Worm (Caenorhabditis elegans) whole organism, late embryonic: ENCODE data around the gene vps-53.

ENCODE experiments used
- C08G9.2 ChIP-seq: sonication (generic microtip); optimal IDR thresholded peaks from 2 replicates; lab custom pipeline; 2016; ENCODE audit warnings: mild to moderate bottlenecking, missing genetic modification characterization, moderate library complexity, missing compliant biosample characterization
- C38D4.7 ChIP-seq: fragments of 200-800 bp; sonication (Bioruptor generic); optimal IDR thresholded peaks from 2 replicates; lab custom pipeline; 2018; ENCODE audit warnings: mild to moderate bottlenecking, missing genetic modification characterization, moderate library complexity, missing compliant biosample characterization
- F13H6.1 ChIP-seq: sonication (generic microtip); optimal IDR thresholded peaks from 2 replicates; lab custom pipeline; 2016; ENCODE audit warnings: missing genetic modification characterization, missing compliant biosample characterization
- K02D7.2 ChIP-seq: sonication (generic microtip); optimal IDR thresholded peaks from 2 replicates; lab custom pipeline; 2017; ENCODE audit warnings: mild to moderate bottlenecking, missing genetic modification characterization, missing compliant biosample characterization
- ahr-1 ChIP-seq: sonication (generic microtip); optimal IDR thresholded peaks from 2 replicates; lab custom pipeline; 2016; ENCODE audit warnings: missing genetic modification characterization, missing compliant biosample characterization
- ama-1 ChIP-seq: fragments of 150-350 bp; optimal IDR thresholded peaks from 2 replicates; lab custom pipeline; 2014
- ceh-18 ChIP-seq: sonication (generic microtip); optimal IDR thresholded peaks from 2 replicates; lab custom pipeline; 2016; ENCODE audit warnings: missing genetic modification characterization, missing compliant biosample characterization
- ceh-2 ChIP-seq: sonication (generic microtip); optimal IDR thresholded peaks from 2 replicates; lab custom pipeline; 2016; ENCODE audit warnings: missing genotype, missing genetic modification characterization, missing compliant biosample characterization
- ceh-31 ChIP-seq: sonication (generic microtip); optimal IDR thresholded peaks from 2 replicates; lab custom pipeline; 2016; ENCODE audit warnings: missing genetic modification characterization, missing compliant biosample characterization
- ceh-34 ChIP-seq: sonication (generic microtip); optimal IDR thresholded peaks from 2 replicates; lab custom pipeline; 2016; ENCODE audit warnings: mild to moderate bottlenecking, missing genetic modification characterization, missing compliant biosample characterization
- ceh-45 ChIP-seq: fragments of 200-800 bp; sonication (Bioruptor generic); IDR thresholded peaks from 2 replicates; pipeline ENCODE4 v1.3.6; 2022; ENCODE audit warnings: missing genetic modification reagents, missing genetic modification characterization, missing compliant biosample characterization
- ceh-6 ChIP-seq: fragments of 200-800 bp; sonication (Bioruptor generic); optimal IDR thresholded peaks from 2 replicates; lab custom pipeline; 2018; ENCODE audit warnings: mild to moderate bottlenecking, missing genetic modification characterization, missing compliant biosample characterization
- ceh-9 ChIP-seq: sonication (generic microtip); optimal IDR thresholded peaks from 2 replicates; lab custom pipeline; 2016; ENCODE audit warnings: mild to moderate bottlenecking, missing genetic modification characterization, inconsistent platforms, missing compliant biosample characterization
- eyg-1 ChIP-seq: sonication (generic microtip); optimal IDR thresholded peaks from 2 replicates; lab custom pipeline; 2016; ENCODE audit warnings: missing genotype, missing genetic modification characterization, missing compliant biosample characterization
- fax-1 ChIP-seq: sonication (generic microtip); optimal IDR thresholded peaks from 2 replicates; lab custom pipeline; 2016; ENCODE audit warnings: missing genotype, missing genetic modification characterization, missing compliant biosample characterization
- gmeb-2 ChIP-seq: sonication (generic microtip); optimal IDR thresholded peaks from 2 replicates; lab custom pipeline; 2016; ENCODE audit warnings: missing genetic modification characterization, inconsistent platforms, missing compliant biosample characterization
- hlh-15 ChIP-seq: sonication (generic microtip); optimal IDR thresholded peaks from 2 replicates; lab custom pipeline; 2016; ENCODE audit warnings: missing genetic modification characterization, missing compliant biosample characterization
- hlh-30 ChIP-seq: sonication (generic microtip); optimal IDR thresholded peaks from 2 replicates; lab custom pipeline; 2017; ENCODE audit warnings: antibody characterized with exemption, missing genetic modification characterization, missing compliant biosample characterization; ENCODE audit not compliant: insufficient read depth
- hlh-6 ChIP-seq: sonication (generic microtip); optimal IDR thresholded peaks from 2 replicates; lab custom pipeline; 2016; ENCODE audit warnings: missing genotype, missing genetic modification characterization, missing compliant biosample characterization
- hlh-8 ChIP-seq: sonication (generic microtip); optimal IDR thresholded peaks from 2 replicates; lab custom pipeline; 2016; ENCODE audit warnings: missing genotype, missing genetic modification characterization, missing compliant biosample characterization
- lin-11 ChIP-seq: fragments of 200-800 bp; sonication (Bioruptor generic); optimal IDR thresholded peaks from 2 replicates; lab custom pipeline; 2018; ENCODE audit warnings: mild to moderate bottlenecking, missing genetic modification characterization, missing compliant biosample characterization
- mec-3 ChIP-seq: sonication (generic microtip); optimal IDR thresholded peaks from 2 replicates; lab custom pipeline; 2016; ENCODE audit warnings: borderline replicate concordance, missing genetic modification characterization, missing compliant biosample characterization
- pat-9 ChIP-seq: fragments of 200-800 bp; sonication (Bioruptor generic); optimal IDR thresholded peaks from 2 replicates; lab custom pipeline; 2018; ENCODE audit warnings: mild to moderate bottlenecking, missing genetic modification characterization, moderate library complexity, missing compliant biosample characterization
- pax-1 ChIP-seq: fragments of 150-350 bp; optimal IDR thresholded peaks from 2 replicates; lab custom pipeline; 2014; ENCODE audit warnings: missing biosample characterization, missing genetic modification characterization
- pha-2 ChIP-seq: sonication (generic microtip); optimal IDR thresholded peaks from 2 replicates; lab custom pipeline; 2017; ENCODE audit warnings: mild to moderate bottlenecking, missing genetic modification characterization, missing compliant biosample characterization
- pha-4 ChIP-seq: fragments of 150-350 bp; optimal IDR thresholded peaks from 2 replicates; lab custom pipeline; 2018; ENCODE audit warnings: missing biosample characterization, missing genetic modification reagents, missing genetic modification characterization
- pros-1 ChIP-seq: fragments of 150-350 bp; optimal IDR thresholded peaks from 2 replicates; lab custom pipeline; 2014; ENCODE audit warnings: missing biosample characterization, missing genetic modification reagents, missing genetic modification characterization
- syd-9 ChIP-seq: sonication (generic microtip); optimal IDR thresholded peaks from 2 replicates; lab custom pipeline; 2016; ENCODE audit warnings: mild to moderate bottlenecking, missing genetic modification characterization, moderate library complexity, missing compliant biosample characterization
- tbx-2 ChIP-seq: sonication (generic microtip); optimal IDR thresholded peaks from 2 replicates; lab custom pipeline; 2016; ENCODE audit warnings: missing genetic modification characterization, missing compliant biosample characterization
- unc-3 ChIP-seq, 2 experiments: fragments of 200-800 bp in 1 of 2; sonication (Bioruptor generic) in 1 of 2; sonication (generic microtip) in 1 of 2; conservative IDR thresholded peaks in 1 of 2; optimal IDR thresholded peaks in 1 of 2; 2 replicates each; pipeline versions ENCODE4 v1.3.6 to Lab custom; 2016 to 2022; ENCODE audit warnings: missing compliant biosample characterization in 2 of 2, missing genetic modification characterization in 2 of 2, missing genetic modification reagents in 1 of 2
- unc-42 ChIP-seq: sonication (generic microtip); optimal IDR thresholded peaks from 2 replicates; lab custom pipeline; 2016; ENCODE audit warnings: missing genotype, missing genetic modification characterization, missing compliant biosample characterization
- unc-55 ChIP-seq: sonication (generic microtip); optimal IDR thresholded peaks from 2 replicates; lab custom pipeline; 2017; ENCODE audit warnings: missing biosample characterization, missing genetic modification reagents, missing genetic modification characterization
- zip-5 ChIP-seq: sonication (generic microtip); optimal IDR thresholded peaks from 2 replicates; lab custom pipeline; 2016; ENCODE audit warnings: missing genetic modification characterization, missing compliant biosample characterization
- ztf-16 ChIP-seq: sonication (generic microtip); optimal IDR thresholded peaks from 2 replicates; lab custom pipeline; 2017; ENCODE audit warnings: missing genetic modification characterization, missing compliant biosample characterization

Gene vps-53

DNA sequence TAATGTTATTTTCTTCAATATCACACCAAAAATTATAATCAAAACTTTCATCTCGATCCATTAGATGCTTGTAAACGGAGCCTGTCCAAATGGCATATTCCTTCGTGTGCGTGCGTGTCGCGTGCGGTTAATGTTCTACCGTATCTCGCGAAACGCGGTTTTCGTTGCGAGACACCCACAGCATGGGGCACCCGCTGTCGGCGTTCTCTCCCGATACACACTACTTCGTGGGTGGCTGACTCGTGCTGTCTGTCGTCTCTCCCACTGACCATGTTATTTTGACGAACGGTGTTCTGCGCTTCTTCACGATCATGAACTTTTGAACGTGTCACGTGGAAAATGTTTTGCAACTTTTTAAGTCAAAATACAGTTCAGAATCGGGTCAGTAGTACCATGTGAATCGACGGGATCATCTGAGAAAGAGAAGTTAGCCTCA lies 8.2 kb upstream of the vps-53 start (continued):
- TF ChIP-seq gmeb-2 (tag; lab: Kevin White, UChicago) = peak; percentile 65
- peak; percentile 96 for TF ChIP-seq ama-1 (lab: Kevin White, UChicago)
- peak; percentile 92 for TF ChIP-seq pros-1 (tag; lab: Kevin White, UChicago)
- peak; percentile 31 for TF ChIP-seq lin-11 (tag; lab: Kevin White, UChicago)
- peak; percentile 70 for TF ChIP-seq unc-55
- TF ChIP-seq K02D7.2 (tag; lab: Kevin White, UChicago) = peak; percentile 29
- peak; percentile 66 for TF ChIP-seq C38D4.7 (GFP tag; lab: Kevin White, UChicago)
- TF ChIP-seq hlh-6 (tag; lab: Kevin White, UChicago) = no peak
- TF ChIP-seq unc-42 (tag; lab: Kevin White, UChicago) = peak; percentile 82
- TF ChIP-seq C08G9.2 (tag; lab: Kevin White, UChicago) = peak; percentile 57
- peak; percentile 77 for TF ChIP-seq pat-9 (tag; lab: Kevin White, UChicago)
- TF ChIP-seq pha-4 (tag; lab: Kevin White, UChicago) = no peak
- peak; percentile 81 for TF ChIP-seq ztf-16 (tag; lab: Kevin White, UChicago)
- TF ChIP-seq ceh-18 (tag; lab: Kevin White, UChicago) = peak; percentile 93
- peak; percentile 56 for TF ChIP-seq pax-1 (tag; lab: Kevin White, UChicago)
- TF ChIP-seq ceh-31 = peak; percentile 88
- TF ChIP-seq eyg-1 = peak; percentile 52
- TF ChIP-seq tbx-2 (tag; lab: Kevin White, UChicago) = peak; percentile 92
- peak; percentile 43 for TF ChIP-seq fax-1 (tag; lab: Kevin White, UChicago)
- peak; percentile 55 for TF ChIP-seq ceh-45 (GFP tag; lab: Robert Waterston, UW)
- peak; percentile 84 for TF ChIP-seq syd-9 (tag; lab: Kevin White, UChicago)
- peak; percentile 51 for TF ChIP-seq ceh-2 (tag; lab: Kevin White, UChicago)
- peak; percentile 79 for TF ChIP-seq pha-2 (tag; lab: Kevin White, UChicago)
- TF ChIP-seq, all 69 proteins: peak for 52

DNA sequence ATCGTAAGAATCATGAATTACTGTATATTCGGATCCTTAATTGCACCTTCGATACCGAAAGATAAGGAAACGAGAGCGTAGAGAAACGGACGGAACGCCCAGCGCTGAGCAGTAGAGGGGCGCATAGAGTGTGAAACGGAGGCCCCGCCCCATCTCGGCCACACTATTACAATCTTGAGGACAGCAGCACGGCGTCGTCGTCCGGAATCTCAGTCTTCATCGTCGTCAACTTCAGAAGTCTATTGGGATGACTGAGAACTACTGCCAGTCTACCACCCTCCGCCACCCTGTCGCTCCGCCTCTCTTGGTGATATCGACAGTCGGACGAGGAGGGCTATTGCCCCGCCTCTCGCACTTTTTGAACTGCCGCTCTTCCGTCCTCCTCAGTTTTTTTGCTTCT lies 7.4 kb upstream of the vps-53 start:
- TF ChIP-seq ceh-6 (no peak), zip-5 (no peak), ceh-34 (tag; lab: Kevin White, UChicago) (no peak), F13H6.1 (tag; lab: Kevin White, UChicago) (no peak), lin-11 (tag; lab: Kevin White, UChicago) (no peak), ceh-9 (tag; lab: Kevin White, UChicago) (no peak), mec-3 (tag; lab: Kevin White, UChicago) (no peak)

- TF ChIP-seq pros-1 (tag; lab: Kevin White, UChicago) (no peak), hlh-8 (tag; lab: Kevin White, UChicago) (no peak)
These were observed 4.9 kb upstream of the vps-53 start, which contains the start of gene gcc-2 for ce11 chrIII:9762093-9762748. gcc-2 (minus strand) TSS chrIII:9762143.

DNA sequence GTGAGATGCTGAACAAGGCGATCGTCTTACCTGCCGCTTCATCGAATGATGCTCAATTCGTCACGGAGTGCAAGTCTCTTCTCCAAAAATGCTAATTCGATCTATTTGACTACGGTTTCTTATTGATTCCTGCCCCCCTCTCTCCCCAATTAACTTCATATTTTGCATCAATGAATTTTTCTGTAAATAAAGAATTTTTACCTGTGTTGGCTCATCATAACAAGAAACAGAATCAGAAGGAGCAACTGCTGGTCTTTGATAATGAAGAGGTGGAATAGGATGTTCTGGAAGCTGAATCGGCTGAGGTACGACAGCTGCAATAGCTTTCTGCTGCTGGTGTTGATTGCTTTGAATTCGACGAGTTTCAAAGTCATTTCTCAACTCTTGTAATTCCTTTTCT lies 2.9 kb upstream of the vps-53 start:
- no peak for TF ChIP-seq hlh-30 (tag; lab: Kevin White, UChicago)
- TF ChIP-seq ceh-6 = no peak
- TF ChIP-seq unc-3 (GFP tag; conservative IDR thresholded peaks at IDR 0.05; lab: Robert Waterston, UW) = no peak
- TF ChIP-seq unc-3 (tag; optimal IDR thresholded peaks at IDR 0.05; lab: Kevin White, UChicago) = no peak
- TF ChIP-seq pha-4 (tag; lab: Kevin White, UChicago) = no peak
- TF ChIP-seq ahr-1 (tag; lab: Kevin White, UChicago) = no peak
- TF ChIP-seq hlh-15 = no peak
- TF ChIP-seq hlh-6 (tag; lab: Kevin White, UChicago) = no peak
